Worm (Caenorhabditis elegans): Measurements from ENCODE around the gene abts-2.

- no peak for TF ChIP-seq him-1 (tag; optimal IDR thresholded peaks at IDR 0.05)
- TF ChIP-seq W03F9.2 (tag; optimal IDR thresholded peaks at IDR 0.05), result no peak
These were observed 19.8 kb downstream of the abts-2 start, which contains the start of gene ftt-2 for ce11 chrX:11605214-11605765.

Measured in whole organism, L4/young adult.